Fruit fly (Drosophila melanogaster) whole organism, embryonic: Measurements from ENCODE around the gene CG8319.

Source experiments
- B-H2 ChIP-seq: fragments of 200-800 bp; sonication (Bioruptor generic); optimal IDR thresholded peaks from 2 replicates; lab custom pipeline; 2018; ENCODE audit warnings: missing biosample characterization, mild to moderate bottlenecking, missing genetic modification characterization
- CG12391 ChIP-seq: fragments of 200-800 bp; sonication (Bioruptor generic); optimal IDR thresholded peaks from 3 replicates; lab custom pipeline; 2018; ENCODE audit warnings: missing biosample characterization, mild to moderate bottlenecking, missing genetic modification characterization, moderate library complexity
- CG12769 ChIP-seq: fragments of 200-800 bp; sonication (Bioruptor generic); optimal IDR thresholded peaks from 2 replicates; lab custom pipeline; 2019; ENCODE audit warnings: missing biosample characterization, mild to moderate bottlenecking, missing genetic modification characterization, moderate library complexity
- CG13287 ChIP-seq: fragments of 200-800 bp; sonication (Bioruptor generic); IDR thresholded peaks from 2 replicates; pipeline ENCODE4 v1.3.6; 2022; ENCODE audit warnings: missing biosample characterization, missing genetic modification characterization; ENCODE audit not compliant: partially characterized antibody
- CG14860 ChIP-seq: fragments of 200-800 bp; sonication (Bioruptor generic); IDR thresholded peaks from 3 replicates; pipeline ENCODE4 v1.3.6; 2022; ENCODE audit warnings: missing biosample characterization, missing genetic modification characterization; ENCODE audit not compliant: partially characterized antibody
- CG16813 ChIP-seq: fragments of 200-800 bp; sonication (Bioruptor generic); IDR thresholded peaks from 3 replicates; pipeline ENCODE4 v1.3.6; 2022; ENCODE audit warnings: missing biosample characterization, missing genetic modification characterization; ENCODE audit not compliant: partially characterized antibody
- CG18011 ChIP-seq: fragments of 200-800 bp; sonication (Bioruptor generic); optimal IDR thresholded peaks from 2 replicates; lab custom pipeline; 2017; ENCODE audit warnings: missing biosample characterization, missing genetic modification characterization, mild to moderate bottlenecking, moderate library complexity, missing genotype
- CG18476 ChIP-seq: fragments of 200-800 bp; sonication (Bioruptor generic); optimal IDR thresholded peaks from 2 replicates; lab custom pipeline; 2016; ENCODE audit warnings: missing biosample characterization, mild to moderate bottlenecking, missing genetic modification characterization
- CG30020 ChIP-seq: fragments of 200-800 bp; optimal IDR thresholded peaks from 2 replicates; lab custom pipeline; 2019; ENCODE audit warnings: missing biosample characterization, mild to moderate bottlenecking, missing genetic modification characterization, moderate library complexity
- CG31441 ChIP-seq: fragments of 200-800 bp; sonication (Bioruptor generic); IDR thresholded peaks from 2 replicates; pipeline ENCODE4 v1.3.6; 2022; ENCODE audit warnings: missing biosample characterization, missing genetic modification characterization
- CG33557 ChIP-seq: fragments of 200-800 bp; sonication (Bioruptor generic); optimal IDR thresholded peaks from 2 replicates; lab custom pipeline; 2019; ENCODE audit warnings: missing biosample characterization, mild to moderate bottlenecking, missing genetic modification characterization, moderate library complexity
- CG7963 ChIP-seq: fragments of 200-800 bp; sonication (Bioruptor generic); IDR thresholded peaks from 3 replicates; pipeline ENCODE4 v1.3.6; 2022; ENCODE audit warnings: missing biosample characterization, missing genetic modification characterization; ENCODE audit not compliant: partially characterized antibody
- CG9817 ChIP-seq: fragments of 200-800 bp; sonication (Bioruptor generic); optimal IDR thresholded peaks from 2 replicates; lab custom pipeline; 2018; ENCODE audit warnings: missing biosample characterization, mild to moderate bottlenecking, missing genetic modification characterization, moderate library complexity
- D ChIP-seq, 2 experiments: fragments of 200-800 bp in 1 of 2; fragments of >200 bp in 1 of 2; sonication (Bioruptor generic) in 1 of 2; optimal IDR thresholded peaks; 2 replicates in 1 of 2; 3 replicates in 1 of 2; lab custom pipeline; 2017; ENCODE audit warnings: mild to moderate bottlenecking in 1 of 2, missing biosample characterization in 1 of 2, missing genetic modification characterization in 1 of 2, missing genetic modification reagents in 1 of 2
- Elba2 ChIP-seq: fragments of 200-800 bp; sonication (Bioruptor generic); optimal IDR thresholded peaks from 3 replicates; lab custom pipeline; 2016; ENCODE audit warnings: missing biosample characterization, missing genetic modification characterization
- HHEX ChIP-seq: fragments of 200-800 bp; sonication (Bioruptor generic); optimal IDR thresholded peaks from 3 replicates; lab custom pipeline; 2017; ENCODE audit warnings: missing biosample characterization, mild to moderate bottlenecking, missing genetic modification characterization, missing genetic modification reagents
- Hr3 ChIP-seq: fragments of 200-800 bp; sonication (Bioruptor generic); optimal IDR thresholded peaks from 3 replicates; lab custom pipeline; 2016; ENCODE audit warnings: missing biosample characterization, missing genetic modification characterization
- Kr ChIP-seq: fragments of 200-800 bp; sonication (Bioruptor generic); optimal IDR thresholded peaks from 2 replicates; lab custom pipeline; 2017; ENCODE audit warnings: missing biosample characterization, mild to moderate bottlenecking, missing genetic modification characterization
- Lim3 ChIP-seq: fragments of 200-800 bp; sonication (Bioruptor generic); IDR thresholded peaks from 2 replicates; pipeline ENCODE4 v1.3.6; 2022; ENCODE audit warnings: missing biosample characterization, missing genetic modification characterization
- Med ChIP-seq: fragments of 200-800 bp; sonication (Bioruptor generic); peaks from one replicate; lab custom pipeline; 2016; ENCODE audit warnings: missing biosample characterization, missing genetic modification characterization, mild to moderate bottlenecking, inconsistent platforms, moderate library complexity
- NK7.1 ChIP-seq: fragments of 200-800 bp; sonication (Bioruptor generic); optimal IDR thresholded peaks from 3 replicates; lab custom pipeline; 2016; ENCODE audit warnings: missing biosample characterization, missing genetic modification characterization
- Neu2 ChIP-seq: fragments of 200-800 bp; sonication (Bioruptor generic); optimal IDR thresholded peaks from 3 replicates; lab custom pipeline; 2016; ENCODE audit warnings: missing biosample characterization, missing genetic modification characterization, borderline replicate concordance
- Ravus ChIP-seq: fragments of 200-800 bp; sonication (Bioruptor generic); IDR thresholded peaks from 2 replicates; pipeline ENCODE4 v1.3.6; 2022; ENCODE audit warnings: missing biosample characterization, missing genetic modification characterization
- Scr ChIP-seq: fragments of 200-800 bp; sonication (Bioruptor generic); IDR thresholded peaks from 2 replicates; pipeline ENCODE4 v1.3.6; 2022; ENCODE audit warnings: missing biosample characterization, missing genetic modification characterization; ENCODE audit not compliant: partially characterized antibody
- Sin3A ChIP-seq: fragments of >200 bp; optimal IDR thresholded peaks from 2 replicates; lab custom pipeline; 2018
- Taf1 ChIP-seq: fragments of 200-800 bp; sonication (Bioruptor generic); IDR thresholded peaks from 2 replicates; pipeline ENCODE4 v1.3.6; 2022; ENCODE audit warnings: missing biosample characterization, missing genetic modification characterization
- Xrp1 ChIP-seq: fragments of 200-800 bp; sonication (Bioruptor generic); IDR thresholded peaks from 2 replicates; pipeline ENCODE4 v1.3.6; 2022; ENCODE audit warnings: missing biosample characterization, missing genetic modification characterization
- bab2 ChIP-seq: fragments of 200-800 bp; sonication (Bioruptor generic); optimal IDR thresholded peaks from 2 replicates; lab custom pipeline; 2016; ENCODE audit warnings: missing biosample characterization, missing genetic modification characterization
- chinmo ChIP-seq: fragments of 200-800 bp; sonication (Bioruptor generic); IDR thresholded peaks from 4 replicates; pipeline ENCODE4 v1.3.6; 2022; ENCODE audit warnings: missing biosample characterization, missing genetic modification characterization; ENCODE audit not compliant: partially characterized antibody
- chm ChIP-seq: fragments of 200-800 bp; sonication (Bioruptor generic); IDR thresholded peaks from 2 replicates; pipeline ENCODE4 v1.3.6; 2022; ENCODE audit warnings: missing biosample characterization, missing genetic modification characterization
- chn ChIP-seq: fragments of 200-800 bp; sonication (Bioruptor generic); optimal IDR thresholded peaks from 2 replicates; lab custom pipeline; 2016; ENCODE audit warnings: missing biosample characterization, missing genetic modification characterization
- dan ChIP-seq: fragments of 200-800 bp; sonication (Bioruptor generic); IDR thresholded peaks from 2 replicates; pipeline ENCODE4 v1.3.6; 2022; ENCODE audit warnings: missing biosample characterization, missing genetic modification characterization
- dati ChIP-seq: fragments of 200-800 bp; sonication (Bioruptor generic); IDR thresholded peaks from 2 replicates; pipeline ENCODE4 v1.3.6; 2022; ENCODE audit warnings: missing biosample characterization, missing genetic modification characterization
- exex ChIP-seq: fragments of 200-800 bp; sonication (Bioruptor generic); optimal IDR thresholded peaks from 4 replicates; lab custom pipeline; 2018; ENCODE audit warnings: missing biosample characterization, mild to moderate bottlenecking, missing genetic modification characterization, moderate library complexity
- eyg ChIP-seq: fragments of 200-800 bp; sonication (Bioruptor generic); optimal IDR thresholded peaks from 3 replicates; lab custom pipeline; 2016; ENCODE audit warnings: missing biosample characterization, missing genetic modification characterization
- fru ChIP-seq: fragments of >200 bp; optimal IDR thresholded peaks from 2 replicates; lab custom pipeline; 2017
- gt ChIP-seq: fragments of 200-800 bp; sonication (Bioruptor generic); IDR thresholded peaks from 2 replicates; pipeline ENCODE4 v1.3.6; 2022; ENCODE audit warnings: missing biosample characterization, missing genetic modification characterization
- inv ChIP-seq: fragments of 200-800 bp; sonication (Bioruptor generic); IDR thresholded peaks from 2 replicates; pipeline ENCODE4 v1.3.6; 2022; ENCODE audit warnings: missing biosample characterization, missing genetic modification characterization; ENCODE audit not compliant: partially characterized antibody
- mirr ChIP-seq: fragments of 200-800 bp; sonication (Bioruptor generic); optimal IDR thresholded peaks from 3 replicates; lab custom pipeline; 2018; ENCODE audit warnings: missing biosample characterization, mild to moderate bottlenecking, missing genetic modification characterization
- nom ChIP-seq: fragments of 200-800 bp; sonication (Bioruptor generic); optimal IDR thresholded peaks from 2 replicates; lab custom pipeline; 2017; ENCODE audit warnings: missing biosample characterization, missing genetic modification characterization, mild to moderate bottlenecking, moderate library complexity, missing genetic modification reagents
- pb ChIP-seq: fragments of 200-800 bp; sonication (Bioruptor generic); optimal IDR thresholded peaks from 3 replicates; lab custom pipeline; 2016; ENCODE audit warnings: missing biosample characterization, missing genetic modification characterization
- rib ChIP-seq: fragments of 200-800 bp; sonication (Bioruptor generic); IDR thresholded peaks from 2 replicates; pipeline ENCODE4 v1.3.6; 2022; ENCODE audit warnings: missing biosample characterization, missing genetic modification characterization
- sens ChIP-seq: fragments of 200-800 bp; sonication (Bioruptor generic); peaks from one replicate; lab custom pipeline; 2016; ENCODE audit warnings: missing biosample characterization, missing genetic modification characterization
- shn ChIP-seq: fragments of 200-800 bp; sonication (Bioruptor generic); optimal IDR thresholded peaks from 3 replicates; lab custom pipeline; 2016; ENCODE audit warnings: missing biosample characterization, missing genetic modification characterization
- sug ChIP-seq: fragments of 200-800 bp; optimal IDR thresholded peaks from 2 replicates; lab custom pipeline; 2019; ENCODE audit warnings: missing biosample characterization, mild to moderate bottlenecking, missing genetic modification characterization, moderate library complexity
- tll ChIP-seq, 2 experiments: fragments of 200-800 bp in 1 of 2; fragments of >200 bp in 1 of 2; sonication (Bioruptor generic) in 1 of 2; optimal IDR thresholded peaks; 2 replicates each; lab custom pipeline; 2017 to 2019; ENCODE audit warnings: missing biosample characterization in 2 of 2, missing genetic modification characterization in 2 of 2, mild to moderate bottlenecking in 1 of 2, moderate library complexity in 1 of 2
- tna ChIP-seq: fragments of 200-800 bp; sonication (Bioruptor generic); IDR thresholded peaks from 2 replicates; pipeline ENCODE4 v1.3.6; 2022; ENCODE audit warnings: missing biosample characterization, missing genetic modification characterization; ENCODE audit not compliant: partially characterized antibody
- trh ChIP-seq: fragments of 200-800 bp; sonication (Bioruptor generic); optimal IDR thresholded peaks from 2 replicates; lab custom pipeline; 2016; ENCODE audit warnings: missing biosample characterization, missing genetic modification characterization
- unpg ChIP-seq: fragments of 200-800 bp; sonication (Bioruptor generic); optimal IDR thresholded peaks from 3 replicates; lab custom pipeline; 2018; ENCODE audit warnings: missing biosample characterization, mild to moderate bottlenecking, missing genetic modification characterization, moderate library complexity

Gene CG8319

dm6 chr3R:9608206-9608605, 18.9 kb upstream of the CG8319 start (continued):
- peak; percentile 58; the same call in 1 of the 3 replicates for TF ChIP-seq CG7963 (GFP tag; lab: Robert Waterston, UW)
- TF ChIP-seq gt (GFP tag; lab: Robert Waterston, UW): no peak
- no peak for TF ChIP-seq CG12391 (tag; lab: Kevin White, UChicago)
- peak; percentile 78 for TF ChIP-seq tna (GFP tag; lab: Robert Waterston, UW)
- TF ChIP-seq Med (GFP tag; lab: Kevin White, UChicago): peak; percentile 17
- no peak for TF ChIP-seq B-H2 (GFP tag; lab: Kevin White, UChicago)
- no peak for TF ChIP-seq NK7.1 (GFP tag; lab: Kevin White, UChicago)
- peak; percentile 60 for TF ChIP-seq CG16813
- no peak for TF ChIP-seq shn (GFP tag; lab: Kevin White, UChicago)
- TF ChIP-seq rib: no peak

- no peak for TF ChIP-seq Kr (GFP tag; lab: Kevin White, UChicago)
- peak; percentile 1 for TF ChIP-seq CG12769
- TF ChIP-seq inv: peak; percentile 13; the same call in 1 of the 2 replicates
- no peak for TF ChIP-seq Lim3 (GFP tag; lab: Robert Waterston, UW)
- TF ChIP-seq CG18011: no peak
- no peak for TF ChIP-seq dan (GFP tag; lab: Robert Waterston, UW)
- TF ChIP-seq CG18476 (GFP tag; lab: Kevin White, UChicago): no peak
- TF ChIP-seq nom (GFP tag; lab: Kevin White, UChicago): no peak
- no peak for TF ChIP-seq bab2 (GFP tag; lab: Kevin White, UChicago)
- TF ChIP-seq Sin3A (lab: Kevin White, UChicago): no peak
- no peak for TF ChIP-seq fru
- no peak for TF ChIP-seq mirr (GFP tag; lab: Kevin White, UChicago)
- no peak for TF ChIP-seq dati (GFP tag; lab: Robert Waterston, UW)
- no peak for TF ChIP-seq eyg (GFP tag; lab: Kevin White, UChicago)
- TF ChIP-seq Hr3 (GFP tag; lab: Kevin White, UChicago): no peak
- no peak for TF ChIP-seq CG31441 (GFP tag; lab: Robert Waterston, UW)
- TF ChIP-seq Xrp1 (GFP tag; lab: Robert Waterston, UW): no peak
- no peak for TF ChIP-seq Neu2 (GFP tag; lab: Kevin White, UChicago)
- TF ChIP-seq Ravus (GFP tag; lab: Robert Waterston, UW): no peak
- TF ChIP-seq CG9817 (tag; lab: Kevin White, UChicago): no peak
- no peak for TF ChIP-seq exex (tag; lab: Kevin White, UChicago)
- TF ChIP-seq tll (GFP tag; optimal IDR thresholded peaks at IDR 0.05; lab: Kevin White, UChicago): no peak
- no peak for TF ChIP-seq unpg
- TF ChIP-seq sug (tag; lab: Kevin White, UChicago): no peak
- no peak for TF ChIP-seq HHEX (GFP tag; lab: Kevin White, UChicago)
- TF ChIP-seq CG13287 (GFP tag; lab: Robert Waterston, UW): no peak
- TF ChIP-seq CG14860 (GFP tag; lab: Robert Waterston, UW): peak; percentile 80
- no peak for TF ChIP-seq chn (GFP tag; lab: Kevin White, UChicago)
- TF ChIP-seq D (optimal IDR thresholded peaks at IDR 0.05; lab: Kevin White, UChicago): no peak
- no peak for TF ChIP-seq D (GFP tag; optimal IDR thresholded peaks at IDR 0.05; lab: Kevin White, UChicago)
- no peak for TF ChIP-seq CG30020 (tag; lab: Kevin White, UChicago)
- TF ChIP-seq sens (GFP tag; lab: Kevin White, UChicago): peak; percentile 47
- TF ChIP-seq Scr (GFP tag; lab: Robert Waterston, UW): peak; percentile 56
- no peak for TF ChIP-seq Taf1 (GFP tag; lab: Robert Waterston, UW)
- TF ChIP-seq chm (GFP tag; lab: Robert Waterston, UW): no peak
- TF ChIP-seq chinmo (GFP tag; lab: Robert Waterston, UW): no peak
- TF ChIP-seq Elba2: no peak
- no peak for TF ChIP-seq pb (GFP tag; lab: Kevin White, UChicago)
- TF ChIP-seq tna (GFP tag; lab: Robert Waterston, UW): peak; percentile 75
- TF ChIP-seq trh (GFP tag; lab: Kevin White, UChicago): no peak
- no peak for TF ChIP-seq CG33557 (GFP tag; lab: Kevin White, UChicago)
Observed at dm6 chr3R:9612217-9612616, 14.9 kb upstream of the CG8319 start.
